Fruit fly (Drosophila melanogaster) whole organism, embryonic: ENCODE data around the gene CG12177.
A peak's percentile ranks its signal among the peaks of the same experiment; 100 is the strongest.

Source experiments
- Bdp1 ChIP-seq: fragments of 200-800 bp; sonication (Bioruptor generic); optimal IDR thresholded peaks from 3 replicates; lab custom pipeline; 2016; ENCODE audit warnings: missing biosample characterization, missing genetic modification characterization
- CG11085 ChIP-seq: fragments of 200-800 bp; sonication (Bioruptor generic); IDR thresholded peaks from 2 replicates; pipeline ENCODE4 v1.3.6; 2022; ENCODE audit warnings: missing biosample characterization, missing genetic modification characterization
- CG11695 ChIP-seq: fragments of 200-800 bp; sonication (Bioruptor generic); IDR thresholded peaks from 3 replicates; pipeline ENCODE4 v1.3.6; 2022; ENCODE audit warnings: missing biosample characterization, missing genetic modification characterization
- CG11696 ChIP-seq: fragments of 200-800 bp; sonication (Bioruptor generic); IDR thresholded peaks from 2 replicates; pipeline ENCODE4 v1.3.6; 2022; ENCODE audit warnings: missing biosample characterization, missing genetic modification characterization
- CG12155 ChIP-seq: fragments of 200-800 bp; sonication (Bioruptor generic); optimal IDR thresholded peaks from 3 replicates; lab custom pipeline; 2016; ENCODE audit warnings: missing biosample characterization, missing genetic modification characterization
- CG13624 ChIP-seq: fragments of 200-800 bp; sonication (Bioruptor generic); optimal IDR thresholded peaks from 2 replicates; lab custom pipeline; 2016; ENCODE audit warnings: missing biosample characterization, missing genetic modification characterization
- CG14050 ChIP-seq: fragments of 200-800 bp; sonication (Bioruptor generic); IDR thresholded peaks from 3 replicates; pipeline ENCODE4 v1.3.6; 2022; ENCODE audit warnings: missing biosample characterization, missing genetic modification characterization
- CG15073 ChIP-seq: fragments of 200-800 bp; sonication (Bioruptor generic); optimal IDR thresholded peaks from 2 replicates; lab custom pipeline; 2016; ENCODE audit warnings: missing biosample characterization, missing genetic modification characterization
- CG15601 ChIP-seq: fragments of 200-800 bp; sonication (Bioruptor generic); optimal IDR thresholded peaks from 3 replicates; lab custom pipeline; 2019; ENCODE audit warnings: missing biosample characterization, mild to moderate bottlenecking, missing genetic modification characterization, moderate library complexity
- CG15696 ChIP-seq: fragments of 200-800 bp; sonication (Bioruptor generic); optimal IDR thresholded peaks from 2 replicates; lab custom pipeline; 2019; ENCODE audit warnings: missing biosample characterization, mild to moderate bottlenecking, missing genetic modification characterization, moderate library complexity
- CG16813 ChIP-seq: fragments of 200-800 bp; sonication (Bioruptor generic); IDR thresholded peaks from 3 replicates; pipeline ENCODE4 v1.3.6; 2022; ENCODE audit warnings: missing biosample characterization, missing genetic modification characterization; ENCODE audit not compliant: partially characterized antibody
- CG17568 ChIP-seq: fragments of 200-800 bp; sonication (Bioruptor generic); optimal IDR thresholded peaks from 2 replicates; lab custom pipeline; 2018; ENCODE audit warnings: missing biosample characterization, mild to moderate bottlenecking, missing genetic modification characterization, moderate library complexity
- CG17829 ChIP-seq: fragments of 200-800 bp; optimal IDR thresholded peaks from 2 replicates; lab custom pipeline; 2019; ENCODE audit warnings: missing biosample characterization, mild to moderate bottlenecking, missing genetic modification characterization, moderate library complexity
- CG1792 ChIP-seq: fragments of 200-800 bp; sonication (Bioruptor generic); optimal IDR thresholded peaks from 2 replicates; lab custom pipeline; 2016; ENCODE audit warnings: missing biosample characterization, missing genetic modification characterization
- CG3281 ChIP-seq: fragments of 200-800 bp; sonication (Bioruptor generic); optimal IDR thresholded peaks from 3 replicates; lab custom pipeline; 2017; ENCODE audit warnings: missing biosample characterization, mild to moderate bottlenecking, missing genetic modification characterization
- CG3838 ChIP-seq: fragments of 200-800 bp; sonication (Bioruptor generic); optimal IDR thresholded peaks from 3 replicates; lab custom pipeline; 2016; ENCODE audit warnings: missing biosample characterization, missing genetic modification characterization
- CG6854 ChIP-seq: fragments of 200-800 bp; sonication (Bioruptor generic); optimal IDR thresholded peaks from 3 replicates; lab custom pipeline; 2017; ENCODE audit warnings: missing biosample characterization, mild to moderate bottlenecking, missing genetic modification characterization
- CG7987 ChIP-seq: fragments of 200-800 bp; sonication (Bioruptor generic); optimal IDR thresholded peaks from 2 replicates; lab custom pipeline; 2018; ENCODE audit warnings: missing biosample characterization, mild to moderate bottlenecking, missing genetic modification characterization, moderate library complexity
- CG9215 ChIP-seq: fragments of 200-800 bp; sonication (Bioruptor generic); IDR thresholded peaks from 2 replicates; pipeline ENCODE4 v1.3.6; 2022; ENCODE audit warnings: missing biosample characterization, missing genetic modification characterization
- CG9797 ChIP-seq: fragments of 200-800 bp; sonication (Bioruptor generic); optimal IDR thresholded peaks from 3 replicates; lab custom pipeline; 2018; ENCODE audit warnings: missing biosample characterization, mild to moderate bottlenecking, missing genetic modification characterization
- Dll ChIP-seq: fragments of 200-800 bp; sonication (Bioruptor generic); IDR thresholded peaks from 4 replicates; pipeline ENCODE4 v1.3.6; 2022; ENCODE audit warnings: missing biosample characterization, missing genetic modification characterization; ENCODE audit not compliant: partially characterized antibody
- Elba2 ChIP-seq: fragments of 200-800 bp; sonication (Bioruptor generic); optimal IDR thresholded peaks from 3 replicates; lab custom pipeline; 2016; ENCODE audit warnings: missing biosample characterization, missing genetic modification characterization
- HLH54F ChIP-seq: fragments of 200-800 bp; sonication (Bioruptor generic); optimal IDR thresholded peaks from 3 replicates; lab custom pipeline; 2016; ENCODE audit warnings: missing biosample characterization, missing genetic modification characterization
- HmgZ ChIP-seq: fragments of 200-800 bp; sonication (Bioruptor generic); optimal IDR thresholded peaks from 2 replicates; lab custom pipeline; 2018; ENCODE audit warnings: missing biosample characterization, mild to moderate bottlenecking, missing genetic modification characterization
- Hr39 ChIP-seq: fragments of >200 bp; optimal IDR thresholded peaks from 2 replicates; lab custom pipeline; 2017
- Med ChIP-seq: fragments of 200-800 bp; sonication (Bioruptor generic); peaks from one replicate; lab custom pipeline; 2016; ENCODE audit warnings: missing biosample characterization, missing genetic modification characterization, mild to moderate bottlenecking, inconsistent platforms, moderate library complexity
- NC2β ChIP-seq: fragments of 200-800 bp; sonication (Bioruptor generic); optimal IDR thresholded peaks from 2 replicates; lab custom pipeline; 2016; ENCODE audit warnings: missing biosample characterization, missing genetic modification characterization
- NK7.1 ChIP-seq: fragments of 200-800 bp; sonication (Bioruptor generic); optimal IDR thresholded peaks from 3 replicates; lab custom pipeline; 2016; ENCODE audit warnings: missing biosample characterization, missing genetic modification characterization
- Xbp1 ChIP-seq: fragments of 200-800 bp; sonication (Bioruptor generic); optimal IDR thresholded peaks from 3 replicates; lab custom pipeline; 2016; ENCODE audit warnings: missing biosample characterization, mild to moderate bottlenecking, missing genetic modification characterization
- chif ChIP-seq, 2 experiments: fragments of 200-800 bp; sonication (Bioruptor generic); optimal IDR thresholded peaks; 3 replicates each; lab custom pipeline; 2016; ENCODE audit warnings: missing biosample characterization in 2 of 2, missing genetic modification characterization in 2 of 2
- chinmo ChIP-seq: fragments of 200-800 bp; sonication (Bioruptor generic); IDR thresholded peaks from 4 replicates; pipeline ENCODE4 v1.3.6; 2022; ENCODE audit warnings: missing biosample characterization, missing genetic modification characterization; ENCODE audit not compliant: partially characterized antibody
- exex ChIP-seq: fragments of 200-800 bp; sonication (Bioruptor generic); optimal IDR thresholded peaks from 4 replicates; lab custom pipeline; 2018; ENCODE audit warnings: missing biosample characterization, mild to moderate bottlenecking, missing genetic modification characterization, moderate library complexity
- fd3F ChIP-seq: fragments of 200-800 bp; sonication (Bioruptor generic); optimal IDR thresholded peaks from 2 replicates; lab custom pipeline; 2018; ENCODE audit warnings: missing biosample characterization, mild to moderate bottlenecking, missing genetic modification characterization, moderate library complexity
- gce ChIP-seq: fragments of 200-800 bp; sonication (Bioruptor generic); IDR thresholded peaks from 3 replicates; pipeline ENCODE4 v1.3.6; 2022; ENCODE audit warnings: missing biosample characterization, missing genetic modification characterization
- gem ChIP-seq: fragments of 200-800 bp; sonication (Bioruptor generic); optimal IDR thresholded peaks from 2 replicates; lab custom pipeline; 2019; ENCODE audit warnings: missing biosample characterization, mild to moderate bottlenecking, missing genetic modification characterization, moderate library complexity
- gro ChIP-seq: fragments of 200-800 bp; sonication (Bioruptor generic); optimal IDR thresholded peaks from 2 replicates; lab custom pipeline; 2016; ENCODE audit warnings: missing biosample characterization, missing genetic modification characterization
- gsb ChIP-seq: fragments of 200-800 bp; sonication (Bioruptor generic); IDR thresholded peaks from 2 replicates; pipeline ENCODE4 v1.3.6; 2022; ENCODE audit warnings: missing biosample characterization, missing genetic modification characterization
- hth ChIP-seq: fragments of >200 bp; optimal IDR thresholded peaks from 2 replicates; lab custom pipeline; 2017; ENCODE audit warnings: inconsistent platforms
- jumu ChIP-seq: fragments of 200-800 bp; sonication (Bioruptor generic); optimal IDR thresholded peaks from 3 replicates; lab custom pipeline; 2016; ENCODE audit warnings: missing biosample characterization, missing genetic modification characterization
- kay ChIP-seq: fragments of 200-800 bp; sonication (Bioruptor generic); optimal IDR thresholded peaks from 2 replicates; lab custom pipeline; 2016; ENCODE audit warnings: missing biosample characterization, missing genetic modification characterization
- nmo ChIP-seq: fragments of 200-800 bp; sonication (Bioruptor generic); optimal IDR thresholded peaks from 2 replicates; lab custom pipeline; 2018; ENCODE audit warnings: missing biosample characterization, mild to moderate bottlenecking, missing genetic modification characterization, moderate library complexity
- odd ChIP-seq: fragments of 200-800 bp; sonication (Bioruptor generic); optimal IDR thresholded peaks from 2 replicates; lab custom pipeline; 2017; ENCODE audit warnings: missing biosample characterization, mild to moderate bottlenecking, missing genetic modification characterization
- phol ChIP-seq: fragments of 200-800 bp; sonication (Bioruptor generic); optimal IDR thresholded peaks from 3 replicates; lab custom pipeline; 2018; ENCODE audit warnings: missing biosample characterization, mild to moderate bottlenecking, missing genetic modification characterization, moderate library complexity
- prd ChIP-seq, 3 experiments: fragments of >200 bp in 2 of 3; fragments of 200-800 bp in 1 of 3; sonication (Bioruptor generic) in 1 of 3; optimal IDR thresholded peaks in 2 of 3; IDR thresholded peaks in 1 of 3; 2 replicates in 2 of 3; 3 replicates in 1 of 3; pipeline versions ENCODE4 v1.3.6 to Lab custom; 2017 to 2022; ENCODE audit warnings: missing biosample characterization in 1 of 3, missing genetic modification characterization in 1 of 3
- ranshi ChIP-seq: fragments of 200-800 bp; sonication (Bioruptor generic); IDR thresholded peaks from 2 replicates; pipeline ENCODE4 v1.3.6; 2022; ENCODE audit warnings: missing biosample characterization, missing genetic modification characterization
- seq ChIP-seq: fragments of 200-800 bp; sonication (Bioruptor generic); IDR thresholded peaks from 2 replicates; pipeline ENCODE4 v1.3.6; 2022; ENCODE audit warnings: missing biosample characterization, missing genetic modification characterization
- sisA ChIP-seq: fragments of 200-800 bp; sonication (Bioruptor generic); IDR thresholded peaks from 2 replicates; pipeline ENCODE4 v1.3.6; 2022; ENCODE audit warnings: missing biosample characterization, missing genetic modification characterization
- slou ChIP-seq: fragments of 200-800 bp; sonication (Bioruptor generic); optimal IDR thresholded peaks from 3 replicates; lab custom pipeline; 2016; ENCODE audit warnings: missing biosample characterization, missing genetic modification characterization
- tin ChIP-seq: fragments of 200-800 bp; sonication (Bioruptor generic); optimal IDR thresholded peaks from 3 replicates; lab custom pipeline; 2016; ENCODE audit warnings: missing biosample characterization, missing genetic modification characterization
- usp ChIP-seq: fragments of >200 bp; optimal IDR thresholded peaks from 2 replicates; lab custom pipeline; 2017; ENCODE audit warnings: missing biosample characterization, missing genetic modification characterization

The CG12177 gene

dm6 chrX:13641115-13641890, 39.0 kb downstream of the CG12177 start (continued):
- TF ChIP-seq CG1792 (GFP tag; lab: Kevin White, UChicago) (peak; percentile 92), ranshi (GFP tag; lab: Robert Waterston, UW) (peak; percentile 89), CG15073 (GFP tag; lab: Kevin White, UChicago) (peak; percentile 68), gem (tag; lab: Kevin White, UChicago) (peak; percentile 95), CG3281 (GFP tag; lab: Kevin White, UChicago) (peak; percentile 93), slou (GFP tag; lab: Kevin White, UChicago) (peak; percentile 67), CG15696 (tag; lab: Kevin White, UChicago) (peak; percentile 71), CG17568 (GFP tag; lab: Kevin White, UChicago) (peak; percentile 83), CG3838 (peak; percentile 89), tin (GFP tag; lab: Kevin White, UChicago) (peak; percentile 91), Bdp1 (GFP tag; lab: Kevin White, UChicago) (peak; percentile 87), odd (GFP tag; lab: Kevin White, UChicago) (peak; percentile 84), gro (peak; percentile 94), CG11695 (GFP tag; lab: Robert Waterston, UW) (peak; percentile 91), CG9215 (GFP tag; lab: Robert Waterston, UW) (peak; percentile 89), CG11696 (GFP tag; lab: Robert Waterston, UW) (peak; percentile 80), hth (lab: Kevin White, UChicago) (no peak), exex (tag; lab: Kevin White, UChicago) (peak; percentile 53), jumu (GFP tag; lab: Kevin White, UChicago) (peak; percentile 95), CG6854 (GFP tag; lab: Kevin White, UChicago) (peak; percentile 85), Dll (GFP tag; lab: Robert Waterston, UW) (no peak), gce (GFP tag; lab: Robert Waterston, UW) (peak; percentile 81), kay (GFP tag; lab: Kevin White, UChicago) (peak; percentile 89), fd3F (GFP tag; lab: Kevin White, UChicago) (peak; percentile 90), prd (optimal IDR thresholded peaks at IDR 0.05; lab: Kevin White, UChicago) (no peak), prd (GFP tag; IDR thresholded peaks at IDR 0.05; lab: Robert Waterston, UW) (peak; percentile 94), nmo (GFP tag; lab: Kevin White, UChicago) (peak; percentile 92), Xbp1 (peak; percentile 95), chif (GFP tag; optimal IDR thresholded peaks at IDR 0.05; lab: Kevin White, UChicago) (peak; percentile 95 to 96), usp (GFP tag; lab: Kevin White, UChicago) (no peak), CG12155 (GFP tag; lab: Kevin White, UChicago) (peak; percentile 91), CG15601 (peak; percentile 87), HmgZ (tag; lab: Kevin White, UChicago) (peak; percentile 95), Elba2 (GFP tag; lab: Kevin White, UChicago) (peak; percentile 33), CG13624 (GFP tag; lab: Kevin White, UChicago) (peak; percentile 97), CG7987 (GFP tag; lab: Kevin White, UChicago) (peak; percentile 68), phol (tag; lab: Kevin White, UChicago) (peak; percentile 91), seq (GFP tag; lab: Robert Waterston, UW) (peak; percentile 88), chinmo (GFP tag; lab: Robert Waterston, UW) (no peak; the same call in 3 of the 4 replicates), gsb (peak; percentile 91), CG11085 (peak; percentile 89), CG17829 (tag; lab: Kevin White, UChicago) (peak; percentile 84), CG9797 (GFP tag; lab: Kevin White, UChicago) (peak; percentile 26), NC2β (GFP tag; lab: Kevin White, UChicago) (peak; percentile 92), CG14050 (peak; percentile 92), HLH54F (GFP tag; lab: Kevin White, UChicago) (peak; percentile 95), Med (peak; percentile 99), sisA (GFP tag; lab: Robert Waterston, UW) (peak; percentile 92), NK7.1 (GFP tag; lab: Kevin White, UChicago) (peak; percentile 79), CG16813 (no peak), Hr39 (lab: Kevin White, UChicago) (no peak)
